Fruit fly (Drosophila melanogaster) whole organism, embryonic: Measurements from ENCODE around the gene Cpr64Ab.
A peak's percentile ranks its signal among the peaks of the same experiment; 100 is the strongest.

Experiments
- CG1024 ChIP-seq: fragments of 200-800 bp; sonication (Bioruptor generic); IDR thresholded peaks from 2 replicates; pipeline ENCODE4 v1.3.6; 2022; ENCODE audit warnings: missing biosample characterization, missing genetic modification characterization
- CG11695 ChIP-seq: fragments of 200-800 bp; sonication (Bioruptor generic); IDR thresholded peaks from 3 replicates; pipeline ENCODE4 v1.3.6; 2022; ENCODE audit warnings: missing biosample characterization, missing genetic modification characterization
- CG11696 ChIP-seq: fragments of 200-800 bp; sonication (Bioruptor generic); IDR thresholded peaks from 2 replicates; pipeline ENCODE4 v1.3.6; 2022; ENCODE audit warnings: missing biosample characterization, missing genetic modification characterization
- CG12769 ChIP-seq: fragments of 200-800 bp; sonication (Bioruptor generic); optimal IDR thresholded peaks from 2 replicates; lab custom pipeline; 2019; ENCODE audit warnings: missing biosample characterization, mild to moderate bottlenecking, missing genetic modification characterization, moderate library complexity
- CG14667 ChIP-seq: fragments of 200-800 bp; sonication (Bioruptor generic); IDR thresholded peaks from 2 replicates; pipeline ENCODE4 v1.3.6; 2022; ENCODE audit warnings: missing biosample characterization, missing genetic modification characterization
- CG14710 ChIP-seq: fragments of 200-800 bp; sonication (Bioruptor generic); optimal IDR thresholded peaks from 3 replicates; lab custom pipeline; 2019; ENCODE audit warnings: missing biosample characterization, mild to moderate bottlenecking, missing genetic modification characterization, moderate library complexity
- CG14860 ChIP-seq: fragments of 200-800 bp; sonication (Bioruptor generic); IDR thresholded peaks from 3 replicates; pipeline ENCODE4 v1.3.6; 2022; ENCODE audit warnings: missing biosample characterization, missing genetic modification characterization; ENCODE audit not compliant: partially characterized antibody
- CG1602 ChIP-seq: fragments of 200-800 bp; sonication (Bioruptor generic); optimal IDR thresholded peaks from 3 replicates; lab custom pipeline; 2016; ENCODE audit warnings: missing biosample characterization, missing genetic modification characterization
- CG17802 ChIP-seq: fragments of 200-800 bp; sonication (Bioruptor generic); optimal IDR thresholded peaks from 2 replicates; lab custom pipeline; 2018; ENCODE audit warnings: missing biosample characterization, mild to moderate bottlenecking, missing genetic modification characterization, moderate library complexity
- CG18599 ChIP-seq: fragments of 200-800 bp; sonication (Bioruptor generic); optimal IDR thresholded peaks from 3 replicates; lab custom pipeline; 2017; ENCODE audit warnings: missing biosample characterization, missing genetic modification characterization, mild to moderate bottlenecking, moderate library complexity, missing genetic modification reagents
- CG2889 ChIP-seq: fragments of 200-800 bp; sonication (Bioruptor generic); IDR thresholded peaks from 3 replicates; pipeline ENCODE4 v1.3.6; 2022; ENCODE audit warnings: missing biosample characterization, missing genetic modification characterization
- CG30403 ChIP-seq: fragments of 200-800 bp; sonication (Bioruptor generic); optimal IDR thresholded peaks from 3 replicates; lab custom pipeline; 2016; ENCODE audit warnings: missing biosample characterization, missing genetic modification characterization
- CG30431 ChIP-seq: fragments of 200-800 bp; sonication (Bioruptor generic); optimal IDR thresholded peaks from 2 replicates; lab custom pipeline; 2017; ENCODE audit warnings: missing biosample characterization, missing genetic modification characterization
- CG3065 ChIP-seq: fragments of 200-800 bp; sonication (Bioruptor generic); optimal IDR thresholded peaks from 2 replicates; lab custom pipeline; 2016; ENCODE audit warnings: missing biosample characterization, missing genetic modification characterization
- CG31224 ChIP-seq: fragments of 200-800 bp; sonication (Bioruptor generic); IDR thresholded peaks from 2 replicates; pipeline ENCODE4 v1.3.6; 2022; ENCODE audit warnings: missing biosample characterization, missing genetic modification characterization
- CG31388 ChIP-seq: fragments of 200-800 bp; sonication (Bioruptor generic); optimal IDR thresholded peaks from 2 replicates; lab custom pipeline; 2016; ENCODE audit warnings: missing biosample characterization, missing genetic modification characterization
- CG31441 ChIP-seq: fragments of 200-800 bp; sonication (Bioruptor generic); IDR thresholded peaks from 2 replicates; pipeline ENCODE4 v1.3.6; 2022; ENCODE audit warnings: missing biosample characterization, missing genetic modification characterization
- CG34376 ChIP-seq: fragments of 200-800 bp; sonication (Bioruptor generic); optimal IDR thresholded peaks from 2 replicates; lab custom pipeline; 2018; ENCODE audit warnings: missing biosample characterization, mild to moderate bottlenecking, missing genetic modification characterization
- CG3995 ChIP-seq: fragments of 200-800 bp; sonication (Bioruptor generic); optimal IDR thresholded peaks from 3 replicates; lab custom pipeline; 2016; ENCODE audit warnings: missing biosample characterization, missing genetic modification characterization
- CG42726 ChIP-seq: fragments of 200-800 bp; sonication (Bioruptor generic); IDR thresholded peaks from 2 replicates; pipeline ENCODE4 v1.3.6; 2022; ENCODE audit warnings: missing biosample characterization, missing genetic modification characterization; ENCODE audit not compliant: partially characterized antibody
- CG4424 ChIP-seq: fragments of 200-800 bp; sonication (Bioruptor generic); optimal IDR thresholded peaks from 3 replicates; lab custom pipeline; 2016; ENCODE audit warnings: missing biosample characterization, missing genetic modification characterization
- CG4617 ChIP-seq: fragments of 200-800 bp; sonication (Bioruptor generic); optimal IDR thresholded peaks from 3 replicates; lab custom pipeline; 2016; ENCODE audit warnings: missing biosample characterization, missing genetic modification characterization, borderline replicate concordance
- CG7556 ChIP-seq: fragments of 200-800 bp; sonication (Bioruptor generic); optimal IDR thresholded peaks from 2 replicates; lab custom pipeline; 2017; ENCODE audit warnings: missing biosample characterization, mild to moderate bottlenecking, missing genetic modification characterization
- CG7786 ChIP-seq: fragments of 200-800 bp; sonication (Bioruptor generic); optimal IDR thresholded peaks from 2 replicates; lab custom pipeline; 2016; ENCODE audit warnings: missing biosample characterization, missing genetic modification characterization
- CG9876 ChIP-seq: fragments of 200-800 bp; sonication (Bioruptor generic); optimal IDR thresholded peaks from 2 replicates; lab custom pipeline; 2016; ENCODE audit warnings: missing biosample characterization, missing genetic modification characterization
- Hr51 ChIP-seq, 2 experiments: fragments of 200-800 bp; sonication (Bioruptor generic); optimal IDR thresholded peaks; 2 replicates in 1 of 2; 3 replicates in 1 of 2; lab custom pipeline; 2016 to 2018; ENCODE audit warnings: missing biosample characterization in 2 of 2, missing genetic modification characterization in 2 of 2, mild to moderate bottlenecking in 1 of 2, moderate library complexity in 1 of 2
- Meics ChIP-seq: fragments of 200-800 bp; sonication (Bioruptor generic); optimal IDR thresholded peaks from 2 replicates; lab custom pipeline; 2017; ENCODE audit warnings: missing biosample characterization, mild to moderate bottlenecking, missing genetic modification characterization
- Myb ChIP-seq: fragments of 200-800 bp; sonication (Bioruptor generic); optimal IDR thresholded peaks from 2 replicates; lab custom pipeline; 2016; ENCODE audit warnings: missing biosample characterization, missing genetic modification characterization
- NK7.1 ChIP-seq: fragments of 200-800 bp; sonication (Bioruptor generic); optimal IDR thresholded peaks from 3 replicates; lab custom pipeline; 2016; ENCODE audit warnings: missing biosample characterization, missing genetic modification characterization
- TFAM ChIP-seq: fragments of 200-800 bp; sonication (Bioruptor generic); optimal IDR thresholded peaks from 2 replicates; lab custom pipeline; 2017; ENCODE audit warnings: missing biosample characterization, missing genetic modification characterization, inconsistent platforms
- Vsx1 ChIP-seq: fragments of 200-800 bp; sonication (Bioruptor generic); optimal IDR thresholded peaks from 2 replicates; lab custom pipeline; 2017; ENCODE audit warnings: missing biosample characterization, mild to moderate bottlenecking, missing genetic modification characterization, missing genetic modification reagents
- amos ChIP-seq: fragments of 200-800 bp; sonication (Bioruptor generic); IDR thresholded peaks from 2 replicates; pipeline ENCODE4 v1.3.6; 2022; ENCODE audit warnings: missing biosample characterization, missing genetic modification characterization; ENCODE audit not compliant: partially characterized antibody
- bcd ChIP-seq: fragments of 200-800 bp; sonication (Bioruptor generic); optimal IDR thresholded peaks from 2 replicates; lab custom pipeline; 2017; ENCODE audit warnings: missing biosample characterization, mild to moderate bottlenecking, missing genetic modification characterization
- br ChIP-seq: fragments of >200 bp; optimal IDR thresholded peaks from 2 replicates; lab custom pipeline; 2017
- croc ChIP-seq: fragments of 200-800 bp; sonication (Bioruptor generic); conservative IDR thresholded peaks from 3 replicates; pipeline ENCODE4 v1.3.6; 2022; ENCODE audit warnings: missing biosample characterization, missing genetic modification characterization
- dm ChIP-seq: fragments of 200-800 bp; sonication (Bioruptor generic); optimal IDR thresholded peaks from 3 replicates; lab custom pipeline; 2016; ENCODE audit warnings: missing biosample characterization, missing genetic modification characterization
- emc ChIP-seq: fragments of 200-800 bp; sonication (Bioruptor generic); optimal IDR thresholded peaks from 2 replicates; lab custom pipeline; 2016; ENCODE audit warnings: missing biosample characterization, missing genetic modification characterization
- grau ChIP-seq: fragments of 200-800 bp; optimal IDR thresholded peaks from 3 replicates; lab custom pipeline; 2019; ENCODE audit warnings: missing biosample characterization, mild to moderate bottlenecking, missing genetic modification characterization, moderate library complexity
- lilli ChIP-seq: fragments of 200-800 bp; sonication (Bioruptor generic); optimal IDR thresholded peaks from 3 replicates; lab custom pipeline; 2016; ENCODE audit warnings: missing biosample characterization, missing genetic modification characterization
- lov ChIP-seq, 2 experiments: fragments of 200-800 bp in 1 of 2; fragments of >200 bp in 1 of 2; sonication (Bioruptor generic) in 1 of 2; IDR thresholded peaks in 1 of 2; optimal IDR thresholded peaks in 1 of 2; 2 replicates in 1 of 2; 3 replicates in 1 of 2; pipeline versions ENCODE4 v1.3.6 to Lab custom; 2017 to 2022; ENCODE audit warnings: missing biosample characterization in 1 of 2, missing genetic modification characterization in 1 of 2
- mam ChIP-seq: fragments of 200-800 bp; sonication (Bioruptor generic); optimal IDR thresholded peaks from 3 replicates; lab custom pipeline; 2016; ENCODE audit warnings: missing biosample characterization, missing genetic modification characterization
- pum ChIP-seq: fragments of 200-800 bp; sonication (Bioruptor generic); optimal IDR thresholded peaks from 2 replicates; lab custom pipeline; 2016; ENCODE audit warnings: missing biosample characterization, missing genetic modification characterization
- rib ChIP-seq: fragments of 200-800 bp; sonication (Bioruptor generic); IDR thresholded peaks from 2 replicates; pipeline ENCODE4 v1.3.6; 2022; ENCODE audit warnings: missing biosample characterization, missing genetic modification characterization
- slou ChIP-seq: fragments of 200-800 bp; sonication (Bioruptor generic); optimal IDR thresholded peaks from 3 replicates; lab custom pipeline; 2016; ENCODE audit warnings: missing biosample characterization, missing genetic modification characterization
- slp2 ChIP-seq: fragments of 200-800 bp; sonication (Bioruptor generic); optimal IDR thresholded peaks from 2 replicates; lab custom pipeline; 2016; ENCODE audit warnings: missing biosample characterization, missing genetic modification characterization
- sqz ChIP-seq: fragments of 200-800 bp; sonication (Bioruptor generic); optimal IDR thresholded peaks from 3 replicates; lab custom pipeline; 2018; ENCODE audit warnings: missing biosample characterization, mild to moderate bottlenecking, missing genetic modification characterization
- stwl ChIP-seq: fragments of 200-800 bp; sonication (Bioruptor generic); optimal IDR thresholded peaks from 3 replicates; lab custom pipeline; 2018; ENCODE audit warnings: missing biosample characterization, mild to moderate bottlenecking, missing genetic modification characterization, moderate library complexity
- sug ChIP-seq: fragments of 200-800 bp; optimal IDR thresholded peaks from 2 replicates; lab custom pipeline; 2019; ENCODE audit warnings: missing biosample characterization, mild to moderate bottlenecking, missing genetic modification characterization, moderate library complexity
- tx ChIP-seq: fragments of 200-800 bp; sonication (Bioruptor generic); optimal IDR thresholded peaks from 2 replicates; lab custom pipeline; 2016; ENCODE audit warnings: missing biosample characterization, missing genetic modification characterization
- usp ChIP-seq: fragments of >200 bp; optimal IDR thresholded peaks from 2 replicates; lab custom pipeline; 2017; ENCODE audit warnings: missing biosample characterization, missing genetic modification characterization

The Cpr64Ab gene

DNA sequence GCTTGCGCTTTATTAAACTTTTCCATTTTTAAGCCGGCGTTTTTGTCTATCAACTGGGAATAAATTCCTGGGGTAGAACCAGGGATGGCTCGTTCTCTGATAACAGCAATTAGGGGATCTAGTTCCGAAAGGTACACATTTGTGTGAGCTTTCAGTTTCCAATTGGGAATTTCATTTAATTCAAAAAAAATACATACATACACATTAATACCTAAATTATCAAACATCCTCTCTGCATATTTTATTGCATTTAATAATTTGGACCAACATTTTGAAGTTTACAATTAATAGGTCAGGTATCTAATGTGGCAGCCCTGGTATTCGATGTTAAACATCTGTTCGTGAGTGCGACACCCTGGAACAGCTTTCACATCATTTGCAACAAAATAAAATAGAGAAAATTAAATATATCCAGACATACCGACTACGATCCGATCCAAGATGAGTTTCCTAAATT, 47.8 kb upstream of the Cpr64Ab start, which contains the start of the genes CG15011 and CG1309 (continued):
- peak; percentile 17 for TF ChIP-seq TFAM (GFP tag; lab: Kevin White, UChicago)
- TF ChIP-seq CG42726 (GFP tag; lab: Robert Waterston, UW) = no peak
- TF ChIP-seq CG7556 (GFP tag; lab: Kevin White, UChicago) = peak; percentile 75
- TF ChIP-seq Hr51 (GFP tag; optimal IDR thresholded peaks at IDR 0.05; lab: Kevin White, UChicago) = peak; percentile 80 to 81
- TF ChIP-seq CG1602 (GFP tag; lab: Kevin White, UChicago) = peak; percentile 86
- TF ChIP-seq bcd (GFP tag; lab: Kevin White, UChicago) = peak; percentile 80
- TF ChIP-seq CG11695 (GFP tag; lab: Robert Waterston, UW) = peak; percentile 73
- no peak for TF ChIP-seq lov (optimal IDR thresholded peaks at IDR 0.05; lab: Kevin White, UChicago)
- 0 out of 3 replicates have a peak, but pooled peaks have one; percentile 21 for TF ChIP-seq lov (GFP tag; IDR thresholded peaks at IDR 0.05; lab: Robert Waterston, UW)
- TF ChIP-seq usp (GFP tag; lab: Kevin White, UChicago) = no peak
- TF ChIP-seq CG11696 = no peak
- peak; percentile 83 for TF ChIP-seq CG18599 (GFP tag; lab: Kevin White, UChicago)
- peak; percentile 79 for TF ChIP-seq NK7.1
- peak; percentile 92 for TF ChIP-seq CG14710 (tag; lab: Kevin White, UChicago)
- peak; percentile 86 for TF ChIP-seq CG4424
- peak; percentile 92 for TF ChIP-seq CG30403 (GFP tag; lab: Kevin White, UChicago)
- TF ChIP-seq CG3065 (GFP tag; lab: Kevin White, UChicago) = peak; percentile 54
- TF ChIP-seq CG14860 (GFP tag; lab: Robert Waterston, UW) = no peak
- peak; percentile 92 for TF ChIP-seq sug (tag; lab: Kevin White, UChicago)
- TF ChIP-seq lilli = peak; percentile 94
- TF ChIP-seq amos = peak; percentile 11; the same call in 1 of the 2 replicates
- TF ChIP-seq Meics (GFP tag; lab: Kevin White, UChicago) = peak; percentile 77
- TF ChIP-seq CG7786 = peak; percentile 82
- TF ChIP-seq CG31224 (GFP tag; lab: Robert Waterston, UW) = peak; percentile 59
- peak; percentile 63 for TF ChIP-seq CG3995 (GFP tag; lab: Kevin White, UChicago)
- peak; percentile 24 for TF ChIP-seq emc (GFP tag; lab: Kevin White, UChicago)
- peak; percentile 91 for TF ChIP-seq mam (GFP tag; lab: Kevin White, UChicago)
- peak; percentile 86 for TF ChIP-seq CG34376
- peak; percentile 94 for TF ChIP-seq CG12769 (tag; lab: Kevin White, UChicago)
- peak; percentile 76 for TF ChIP-seq CG31441
- peak; percentile 86 for TF ChIP-seq grau (tag; lab: Kevin White, UChicago)
- 0 out of 2 replicates have a peak, but pooled peaks have one; percentile 35 for TF ChIP-seq rib (GFP tag; lab: Robert Waterston, UW)
- peak; percentile 91 for TF ChIP-seq CG4617 (GFP tag; lab: Kevin White, UChicago)
- TF ChIP-seq CG9876 (GFP tag; lab: Kevin White, UChicago) = peak; percentile 76
- TF ChIP-seq CG31388 = peak; percentile 51
- peak; percentile 82 for TF ChIP-seq dm
- peak; percentile 24 for TF ChIP-seq sqz (GFP tag; lab: Kevin White, UChicago)
- TF ChIP-seq Myb (GFP tag; lab: Kevin White, UChicago) = peak; percentile 62
- TF ChIP-seq slou (GFP tag; lab: Kevin White, UChicago) = peak; percentile 84
- peak; percentile 78 for TF ChIP-seq slp2 (GFP tag; lab: Kevin White, UChicago)
- peak; percentile 82 for TF ChIP-seq tx (GFP tag; lab: Kevin White, UChicago)
- peak; percentile 86 for TF ChIP-seq pum
- TF ChIP-seq croc (GFP tag; lab: Robert Waterston, UW) = peak; percentile 59
- TF ChIP-seq CG2889 (GFP tag; lab: Robert Waterston, UW) = peak; percentile 74; the same call in 2 of the 3 replicates
- TF ChIP-seq CG17802 (tag; lab: Kevin White, UChicago) = peak; percentile 37
- TF ChIP-seq CG30431 (GFP tag; lab: Kevin White, UChicago) = peak; percentile 40
- TF ChIP-seq Vsx1 (GFP tag; lab: Kevin White, UChicago) = peak; percentile 54
- no peak for TF ChIP-seq CG1024
- no peak for TF ChIP-seq br
- TF ChIP-seq stwl (tag; lab: Kevin White, UChicago) = peak; percentile 79
- peak; percentile 64 for TF ChIP-seq CG14667 (GFP tag; lab: Robert Waterston, UW)
